Worm (Caenorhabditis elegans) whole organism, midembryonic: ENCODE measurements around the gene D1086.2.

ENCODE experiments used
- T22C8.4 ChIP-seq: fragments of 200-800 bp; sonication (Bioruptor generic); IDR thresholded peaks from 2 replicates; pipeline ENCODE4 v1.3.6; 2022; ENCODE audit warnings: missing genetic modification characterization, missing compliant biosample characterization
- cog-1 ChIP-seq: sonication (generic microtip); optimal IDR thresholded peaks from 2 replicates; lab custom pipeline; 2016; ENCODE audit warnings: missing genetic modification characterization, missing compliant biosample characterization
- flt-1 ChIP-seq: fragments of 200-800 bp; sonication (Bioruptor generic); IDR thresholded peaks from 2 replicates; pipeline ENCODE4 v1.3.6; 2022; ENCODE audit warnings: missing genetic modification characterization, missing compliant biosample characterization
- klf-2 ChIP-seq: fragments of 200-800 bp; sonication (Bioruptor generic); conservative IDR thresholded peaks from 2 replicates; pipeline ENCODE4 v1.3.6; 2022; ENCODE audit warnings: missing genetic modification reagents, missing genetic modification characterization, missing compliant biosample characterization
- med-1 ChIP-seq: sonication (generic microtip); optimal IDR thresholded peaks from 2 replicates; lab custom pipeline; 2017; ENCODE audit warnings: missing genetic modification characterization, mild to moderate bottlenecking, missing compliant biosample characterization, antibody characterized with exemption, missing genetic modification reagents; ENCODE audit not compliant: insufficient read depth
- ref-1 ChIP-seq: fragments of 200-800 bp; sonication (Bioruptor generic); conservative IDR thresholded peaks from 2 replicates; pipeline ENCODE4 v1.3.6; 2022; ENCODE audit warnings: missing genetic modification reagents, missing genetic modification characterization, missing compliant biosample characterization
- tab-1 ChIP-seq: fragments of 200-800 bp; sonication (Bioruptor generic); IDR thresholded peaks from 2 replicates; pipeline ENCODE4 v1.3.6; 2022; ENCODE audit warnings: missing genetic modification characterization, missing compliant biosample characterization
- ztf-23 ChIP-seq: fragments of 200-800 bp; sonication (Bioruptor generic); IDR thresholded peaks from 2 replicates; pipeline ENCODE4 v1.3.6; 2022; ENCODE audit warnings: missing genetic modification reagents, missing genetic modification characterization, missing compliant biosample characterization
- ztf-29 ChIP-seq: fragments of 200-800 bp; sonication (Bioruptor generic); IDR thresholded peaks from 2 replicates; pipeline ENCODE4 v1.3.6; 2022; ENCODE audit warnings: missing genetic modification reagents, missing genetic modification characterization, missing compliant biosample characterization

D1086.2 gene

ce11 chrV:14110042-14110441 is 11.6 kb upstream of the D1086.2 start, which contains the start of gene H39E23.2:
TSS of gene H39E23.2 (plus strand) at chrV:14110342.
- TF ChIP-seq flt-1 (GFP tag; lab: Robert Waterston, UW) (no peak), med-1 (GFP tag; lab: Kevin White, UChicago) (no peak), tab-1 (GFP tag; lab: Robert Waterston, UW) (no peak), ztf-29 (GFP tag; lab: Robert Waterston, UW) (no peak), T22C8.4 (GFP tag; lab: Robert Waterston, UW) (no peak), ztf-23 (GFP tag; lab: Robert Waterston, UW) (no peak), ref-1 (no peak), klf-2 (GFP tag; lab: Robert Waterston, UW) (no peak), cog-1 (tag; lab: Kevin White, UChicago) (no peak)

- TF ChIP-seq klf-2 (GFP tag; lab: Robert Waterston, UW), result no peak
- no peak for TF ChIP-seq ztf-29 (GFP tag; lab: Robert Waterston, UW)
- no peak for TF ChIP-seq ztf-23 (GFP tag; lab: Robert Waterston, UW)
- TF ChIP-seq flt-1 (GFP tag; lab: Robert Waterston, UW), result no peak
- TF ChIP-seq med-1 (GFP tag; lab: Kevin White, UChicago), result no peak
- no peak for TF ChIP-seq cog-1 (tag; lab: Kevin White, UChicago)
- no peak for TF ChIP-seq ref-1
- no peak for TF ChIP-seq tab-1 (GFP tag; lab: Robert Waterston, UW)
Observed at ce11 chrV:14107511-14107910, 9.0 kb upstream of the D1086.2 start, which contains the start of gene H39E23.3. TSS of gene H39E23.3 (plus strand) at chrV:14107811.

ce11 chrV:14103970-14104369 is 5.5 kb upstream of the D1086.2 start, which contains the start of gene D1086.9:
TSS of gene D1086.9 (plus strand) at chrV:14104270.
- no peak for TF ChIP-seq T22C8.4 (GFP tag; lab: Robert Waterston, UW)
- no peak for TF ChIP-seq ztf-29 (GFP tag; lab: Robert Waterston, UW)
- no peak for TF ChIP-seq ztf-23 (GFP tag; lab: Robert Waterston, UW)
- TF ChIP-seq med-1 (GFP tag; lab: Kevin White, UChicago), result no peak
- no peak for TF ChIP-seq flt-1 (GFP tag; lab: Robert Waterston, UW)
- TF ChIP-seq cog-1 (tag; lab: Kevin White, UChicago), result no peak
- no peak for TF ChIP-seq ref-1
- TF ChIP-seq tab-1 (GFP tag; lab: Robert Waterston, UW), result no peak
- TF ChIP-seq klf-2 (GFP tag; lab: Robert Waterston, UW), result no peak

ce11 chrV:14100886-14101285 is 2.4 kb upstream of the D1086.2 start, which contains the start of gene D1086.12:
TSS of gene D1086.12 (plus strand) at chrV:14101186.
- TF ChIP-seq ztf-29 (GFP tag; lab: Robert Waterston, UW) (no peak), med-1 (GFP tag; lab: Kevin White, UChicago) (no peak), tab-1 (GFP tag; lab: Robert Waterston, UW) (no peak), klf-2 (GFP tag; lab: Robert Waterston, UW) (no peak), ztf-23 (GFP tag; lab: Robert Waterston, UW) (no peak), ref-1 (no peak), cog-1 (tag; lab: Kevin White, UChicago) (no peak), flt-1 (GFP tag; lab: Robert Waterston, UW) (no peak), T22C8.4 (GFP tag; lab: Robert Waterston, UW) (no peak)

ce11 chrV:14097358-14097757 is 1.1 kb downstream of the D1086.2 start:
- TF ChIP-seq ref-1, result no peak
- no peak for TF ChIP-seq ztf-23 (GFP tag; lab: Robert Waterston, UW)
- no peak for TF ChIP-seq cog-1 (tag; lab: Kevin White, UChicago)
- no peak for TF ChIP-seq med-1 (GFP tag; lab: Kevin White, UChicago)

ce11 chrV:14094953-14095352 is 3.5 kb downstream of the D1086.2 start:
- TF ChIP-seq T22C8.4 (GFP tag; lab: Robert Waterston, UW) (no peak), flt-1 (GFP tag; lab: Robert Waterston, UW) (no peak), med-1 (GFP tag; lab: Kevin White, UChicago) (no peak), ztf-29 (GFP tag; lab: Robert Waterston, UW) (no peak), klf-2 (GFP tag; lab: Robert Waterston, UW) (no peak), cog-1 (tag; lab: Kevin White, UChicago) (no peak), ztf-23 (GFP tag; lab: Robert Waterston, UW) (no peak), ref-1 (no peak), tab-1 (GFP tag; lab: Robert Waterston, UW) (no peak)

ce11 chrV:14094546-14094945 is 3.9 kb downstream of the D1086.2 start:
- no peak for TF ChIP-seq med-1 (GFP tag; lab: Kevin White, UChicago)
- TF ChIP-seq ztf-29 (GFP tag; lab: Robert Waterston, UW), result no peak

ce11 chrV:14093805-14094204 is 4.7 kb downstream of the D1086.2 start, which contains the start of gene D1086.8:
TSS of gene D1086.8 (plus strand) at chrV:14094105.
- TF ChIP-seq flt-1 (GFP tag; lab: Robert Waterston, UW) (no peak), T22C8.4 (GFP tag; lab: Robert Waterston, UW) (no peak), tab-1 (GFP tag; lab: Robert Waterston, UW) (no peak), ztf-29 (GFP tag; lab: Robert Waterston, UW) (no peak), ref-1 (no peak), med-1 (GFP tag; lab: Kevin White, UChicago) (no peak), klf-2 (GFP tag; lab: Robert Waterston, UW) (no peak), cog-1 (tag; lab: Kevin White, UChicago) (no peak), ztf-23 (GFP tag; lab: Robert Waterston, UW) (no peak)

- TF ChIP-seq med-1 (GFP tag; lab: Kevin White, UChicago) (no peak), cog-1 (tag; lab: Kevin White, UChicago) (no peak), flt-1 (GFP tag; lab: Robert Waterston, UW) (no peak), ztf-29 (GFP tag; lab: Robert Waterston, UW) (no peak), ztf-23 (GFP tag; lab: Robert Waterston, UW) (no peak), ref-1 (no peak), klf-2 (GFP tag; lab: Robert Waterston, UW) (no peak), T22C8.4 (GFP tag; lab: Robert Waterston, UW) (no peak), tab-1 (GFP tag; lab: Robert Waterston, UW) (no peak)
Observed at ce11 chrV:14092403-14092802, 6.1 kb downstream of the D1086.2 start, which contains the start of gene D1086.3. TSS of gene D1086.3 (plus strand) at chrV:14092792.
